Worm (Caenorhabditis elegans) whole organism, L3 larva: Measurements from ENCODE around the gene F46H5.3.

ENCODE experiments used
- aly-2 ChIP-seq: fragments of 150-350 bp; optimal IDR thresholded peaks from 2 replicates; lab custom pipeline; 2014; ENCODE audit warnings: missing biosample characterization, missing genetic modification characterization
- ceh-16 ChIP-seq: sonication (generic microtip); optimal IDR thresholded peaks from 2 replicates; lab custom pipeline; 2017; ENCODE audit warnings: missing biosample characterization, missing genetic modification characterization
- ceh-28 ChIP-seq: fragments of 150-350 bp; optimal IDR thresholded peaks from 2 replicates; lab custom pipeline; 2014; ENCODE audit warnings: missing biosample characterization, missing genetic modification reagents, missing genetic modification characterization
- ceh-9 ChIP-seq: sonication (generic microtip); optimal IDR thresholded peaks from 2 replicates; lab custom pipeline; 2018; ENCODE audit warnings: missing biosample characterization, missing genetic modification characterization
- egl-27 ChIP-seq: sonication (generic microtip); optimal IDR thresholded peaks from 4 replicates; lab custom pipeline; 2017; ENCODE audit warnings: missing biosample characterization, missing genetic modification reagents, missing genetic modification characterization
- egl-5 ChIP-seq: fragments of 150-350 bp; optimal IDR thresholded peaks from 2 replicates; lab custom pipeline; 2017; ENCODE audit warnings: missing biosample characterization, missing genetic modification reagents, missing genetic modification characterization, inconsistent platforms
- elt-1 ChIP-seq: fragments of 150-350 bp; optimal IDR thresholded peaks from 2 replicates; lab custom pipeline; 2014; ENCODE audit warnings: missing biosample characterization, missing genetic modification characterization
- elt-2 ChIP-seq: sonication (generic microtip); optimal IDR thresholded peaks from 2 replicates; lab custom pipeline; 2016; ENCODE audit warnings: missing genetic modification reagents, mild to moderate bottlenecking, missing genetic modification characterization, missing compliant biosample characterization
- elt-3 ChIP-seq, 3 experiments: fragments of 150-350 bp in 1 of 3; sonication (generic microtip) in 2 of 3; optimal IDR thresholded peaks; 2 replicates in 2 of 3; 4 replicates in 1 of 3; lab custom pipeline; 2014 to 2017; ENCODE audit warnings: missing biosample characterization in 3 of 3, missing genetic modification characterization in 3 of 3
- eor-1 ChIP-seq, 2 experiments: fragments of 150-350 bp; optimal IDR thresholded peaks; 2 replicates each; lab custom pipeline; 2014 to 2018; ENCODE audit warnings: missing biosample characterization in 2 of 2, missing genetic modification characterization in 2 of 2
- fkh-2 ChIP-seq: fragments of 150-350 bp; optimal IDR thresholded peaks from 2 replicates; lab custom pipeline; 2014; ENCODE audit warnings: missing biosample characterization, missing genetic modification reagents, missing genetic modification characterization
- fos-1 ChIP-seq: fragments of 150-350 bp; optimal IDR thresholded peaks from 2 replicates; lab custom pipeline; 2014; ENCODE audit warnings: missing biosample characterization, missing genetic modification characterization
- hmg-11 ChIP-seq: sonication (generic microtip); optimal IDR thresholded peaks from 2 replicates; lab custom pipeline; 2016; ENCODE audit warnings: missing genetic modification characterization, missing compliant biosample characterization
- jun-1 ChIP-seq: fragments of 150-350 bp; optimal IDR thresholded peaks from 2 replicates; lab custom pipeline; 2014; ENCODE audit warnings: missing biosample characterization, missing genetic modification reagents, missing genetic modification characterization
- lin-15B ChIP-seq: fragments of 150-350 bp; optimal IDR thresholded peaks from 2 replicates; lab custom pipeline; 2014; ENCODE audit warnings: missing biosample characterization, missing genetic modification characterization
- mdl-1 ChIP-seq: fragments of 150-350 bp; optimal IDR thresholded peaks from 2 replicates; lab custom pipeline; 2014; ENCODE audit warnings: missing biosample characterization, missing genetic modification characterization
- mml-1 ChIP-seq: fragments of 150-350 bp; sonication (generic microtip); optimal IDR thresholded peaks from 3 replicates; lab custom pipeline; 2014; ENCODE audit warnings: missing biosample characterization, missing genetic modification characterization
- nfya-1 ChIP-seq: sonication (generic microtip); optimal IDR thresholded peaks from 2 replicates; lab custom pipeline; 2017; ENCODE audit warnings: missing genetic modification characterization, mild to moderate bottlenecking, missing compliant biosample characterization, antibody characterized with exemption, moderate library complexity; ENCODE audit not compliant: insufficient read depth
- nhr-11 ChIP-seq: fragments of 150-350 bp; optimal IDR thresholded peaks from 2 replicates; lab custom pipeline; 2014; ENCODE audit warnings: missing biosample characterization, missing genetic modification characterization
- nhr-12 ChIP-seq: fragments of 150-350 bp; optimal IDR thresholded peaks from 2 replicates; lab custom pipeline; 2014; ENCODE audit warnings: missing biosample characterization, missing genetic modification characterization
- nhr-23 ChIP-seq: fragments of 150-350 bp; optimal IDR thresholded peaks from 2 replicates; lab custom pipeline; 2014; ENCODE audit warnings: missing biosample characterization, missing genetic modification reagents, missing genetic modification characterization
- nhr-237 ChIP-seq: fragments of 150-350 bp; optimal IDR thresholded peaks from 2 replicates; lab custom pipeline; 2014; ENCODE audit warnings: missing biosample characterization, missing genetic modification characterization
- nhr-25 ChIP-seq: sonication (generic microtip); optimal IDR thresholded peaks from 2 replicates; lab custom pipeline; 2017; ENCODE audit warnings: missing biosample characterization, missing genetic modification characterization
- nhr-43 ChIP-seq: sonication (generic microtip); optimal IDR thresholded peaks from 2 replicates; lab custom pipeline; 2016; ENCODE audit warnings: mild to moderate bottlenecking, missing genetic modification characterization, missing compliant biosample characterization; ENCODE audit not compliant: poor library complexity, severe bottlenecking
- nhr-76 ChIP-seq: fragments of 150-350 bp; sonication (generic microtip); optimal IDR thresholded peaks from 5 replicates; lab custom pipeline; 2014; ENCODE audit warnings: missing biosample characterization, missing genetic modification characterization
- nhr-77 ChIP-seq: fragments of 150-350 bp; optimal IDR thresholded peaks from 2 replicates; lab custom pipeline; 2014; ENCODE audit warnings: missing biosample characterization, missing genetic modification characterization
- pha-4 ChIP-seq: fragments of 150-350 bp; optimal IDR thresholded peaks from 2 replicates; lab custom pipeline; 2014; ENCODE audit warnings: missing biosample characterization, missing genetic modification reagents, missing genetic modification characterization
- pqm-1 ChIP-seq: fragments of 150-350 bp; optimal IDR thresholded peaks from 2 replicates; lab custom pipeline; 2017; ENCODE audit warnings: missing biosample characterization, missing genetic modification characterization, inconsistent platforms
- sea-2 ChIP-seq: fragments of 150-350 bp; sonication (generic microtip); optimal IDR thresholded peaks from 4 replicates; lab custom pipeline; 2014; ENCODE audit warnings: missing biosample characterization, missing genetic modification reagents, missing genetic modification characterization
- skn-1 ChIP-seq: fragments of 150-350 bp; optimal IDR thresholded peaks from 2 replicates; lab custom pipeline; 2014; ENCODE audit warnings: missing biosample characterization, missing genetic modification characterization
- unc-39 ChIP-seq: sonication (generic microtip); optimal IDR thresholded peaks from 4 replicates; lab custom pipeline; 2017; ENCODE audit warnings: missing biosample characterization, missing genetic modification characterization
- ztf-11 ChIP-seq: fragments of 150-350 bp; optimal IDR thresholded peaks from 2 replicates; lab custom pipeline; 2014; ENCODE audit warnings: missing biosample characterization, missing genetic modification characterization

Gene F46H5.3

ce11 chrX:7260327-7261019, 22.0 kb upstream of the F46H5.3 start, which contains the start of gene lact-1:
lact-1 (minus strand) TSS chrX:7260377.
- TF ChIP-seq pqm-1 = peak; percentile 54
- TF ChIP-seq eor-1 (tag; optimal IDR thresholded peaks at IDR 0.05; lab: Kevin White, UChicago) = no peak
- no peak for TF ChIP-seq skn-1
- TF ChIP-seq nhr-43 = no peak
- TF ChIP-seq elt-2 = peak; percentile 44
- TF ChIP-seq pha-4 = peak; percentile 6

ce11 chrX:7256891-7257290, 18.4 kb upstream of the F46H5.3 start, which contains the start of gene F46H5.5:
F46H5.5 (minus strand) TSS chrX:7256991.
- TF ChIP-seq nfya-1 (tag; lab: Kevin White, UChicago) (peak; percentile 26), sea-2 (GFP tag; lab: Kevin White, UChicago) (no peak), mdl-1 (tag; lab: Kevin White, UChicago) (no peak), aly-2 (no peak), mml-1 (tag; lab: Kevin White, UChicago) (no peak)

ce11 chrX:7254558-7254957, 16.1 kb upstream of the F46H5.3 start, which contains the start of gene F46H5.4:
F46H5.4 (minus strand) TSS chrX:7254610.
- TF ChIP-seq hmg-11 (tag; lab: Kevin White, UChicago) (peak; percentile 60), lin-15B (tag; lab: Kevin White, UChicago) (peak; percentile 0), pqm-1 (no peak), skn-1 (no peak), egl-5 (tag; lab: Kevin White, UChicago) (no peak), nfya-1 (tag; lab: Kevin White, UChicago) (peak; percentile 49), pha-4 (peak; percentile 40), nhr-23 (tag; lab: Kevin White, UChicago) (peak; percentile 23), nhr-25 (tag; lab: Kevin White, UChicago) (peak; percentile 7)
- TF ChIP-seq, all 47 proteins: peak for 6

ce11 chrX:7244756-7245155, 6.3 kb upstream of the F46H5.3 start:
- TF ChIP-seq pha-4 (peak; percentile 87), skn-1 (peak; percentile 10), nhr-77 (tag; lab: Kevin White, UChicago) (no peak), elt-1 (tag; lab: Kevin White, UChicago) (no peak), nhr-11 (tag; lab: Kevin White, UChicago) (no peak), fos-1 (peak; percentile 11), elt-2 (peak; percentile 98), nhr-76 (tag; lab: Kevin White, UChicago) (no peak), ztf-11 (tag; lab: Kevin White, UChicago) (no peak), egl-27 (no peak), jun-1 (peak; percentile 56), nhr-12 (no peak), mml-1 (tag; lab: Kevin White, UChicago) (no peak), ceh-9 (tag; lab: Kevin White, UChicago) (no peak), ceh-28 (tag; lab: Kevin White, UChicago) (no peak), mdl-1 (tag; lab: Kevin White, UChicago) (no peak), pqm-1 (peak; percentile 89)

ce11 chrX:7242878-7243277, 4.4 kb upstream of the F46H5.3 start, which contains the start of gene F46H5.7:
F46H5.7 (minus strand) TSS chrX:7242983.
- TF ChIP-seq eor-1 (tag; optimal IDR thresholded peaks at IDR 0.05; lab: Kevin White, UChicago) (no peak), fkh-2 (tag; lab: Kevin White, UChicago) (no peak), elt-1 (tag; lab: Kevin White, UChicago) (no peak), elt-3 (tag; optimal IDR thresholded peaks at IDR 0.05; lab: Kevin White, UChicago) (no peak), pha-4 (no peak), nhr-77 (tag; lab: Kevin White, UChicago) (no peak), pqm-1 (peak; percentile 24), nfya-1 (tag; lab: Kevin White, UChicago) (no peak), ceh-28 (tag; lab: Kevin White, UChicago) (no peak), ceh-16 (no peak), elt-2 (peak; percentile 63), unc-39 (tag; lab: Kevin White, UChicago) (no peak), nhr-237 (tag; lab: Kevin White, UChicago) (no peak)
- TF ChIP-seq, all 47 proteins: peak for 2
